Worm (Caenorhabditis elegans) whole organism, early embryonic: Measurements from ENCODE around the gene fbf-2.

Experiments used
- F13C5.2 ChIP-seq: sonication (generic microtip); optimal IDR thresholded peaks from 2 replicates; lab custom pipeline; 2017; ENCODE audit warnings: mild to moderate bottlenecking, missing genetic modification characterization, inconsistent platforms, missing compliant biosample characterization
- ama-1 ChIP-seq: fragments of 150-350 bp; optimal IDR thresholded peaks from 2 replicates; lab custom pipeline; 2014
- flt-1 ChIP-seq: fragments of 200-800 bp; sonication (Bioruptor generic); IDR thresholded peaks from 2 replicates; pipeline ENCODE4 v1.3.6; 2022; ENCODE audit warnings: missing genetic modification characterization, missing compliant biosample characterization
- hmbx-1 ChIP-seq: sonication (generic microtip); optimal IDR thresholded peaks from 2 replicates; lab custom pipeline; 2016; ENCODE audit warnings: mild to moderate bottlenecking, missing genetic modification characterization, missing compliant biosample characterization
- tbx-37 ChIP-seq: fragments of 200-800 bp; sonication (Bioruptor generic); conservative IDR thresholded peaks from 2 replicates; pipeline ENCODE4 v1.3.6; 2022; ENCODE audit warnings: missing genetic modification reagents, missing genetic modification characterization, missing compliant biosample characterization

- TF ChIP-seq flt-1, result no peak
- TF ChIP-seq tbx-37 (GFP tag; lab: Robert Waterston, UW), result no peak
- TF ChIP-seq ama-1 (lab: Kevin White, UChicago), result no peak
- TF ChIP-seq F13C5.2 (tag; lab: Kevin White, UChicago), result no peak
- TF ChIP-seq hmbx-1 (tag; lab: Kevin White, UChicago), result no peak
Measured at ce11 chrII:6113842-6114441, 22.7 kb upstream of the fbf-2 start.
